Fruit fly (Drosophila melanogaster) whole organism, adult: ENCODE results near the gene rdhB.

Source experiments
- CG11617 ChIP-seq: fragments of 200-800 bp; sonication (Bioruptor generic); optimal IDR thresholded peaks from 2 replicates; lab custom pipeline; 2017; ENCODE audit warnings: mild to moderate bottlenecking, missing biosample characterization, missing genetic modification reagents, missing genetic modification characterization
- CG12768 ChIP-seq: fragments of 200-800 bp; sonication (Bioruptor generic); optimal IDR thresholded peaks from 2 replicates; lab custom pipeline; 2017; ENCODE audit warnings: missing biosample characterization, missing genetic modification characterization, mild to moderate bottlenecking, moderate library complexity, missing genetic modification reagents
- CG14711 ChIP-seq: fragments of 200-800 bp; sonication (Bioruptor generic); optimal IDR thresholded peaks from 2 replicates; lab custom pipeline; 2018; ENCODE audit warnings: missing biosample characterization, mild to moderate bottlenecking, missing genetic modification characterization, moderate library complexity
- CG1620 ChIP-seq: fragments of 200-800 bp; sonication (Bioruptor generic); optimal IDR thresholded peaks from 2 replicates; lab custom pipeline; 2016; ENCODE audit warnings: missing biosample characterization, missing genetic modification characterization
- CG33017 ChIP-seq: fragments of 200-800 bp; sonication (Bioruptor generic); optimal IDR thresholded peaks from 2 replicates; lab custom pipeline; 2018; ENCODE audit warnings: missing biosample characterization, mild to moderate bottlenecking, missing genetic modification characterization, moderate library complexity
- CG5204 ChIP-seq: fragments of 200-800 bp; sonication (Bioruptor generic); optimal IDR thresholded peaks from 2 replicates; lab custom pipeline; 2016; ENCODE audit warnings: missing biosample characterization, missing genetic modification characterization
- CG7045 ChIP-seq: fragments of 200-800 bp; sonication (Bioruptor generic); optimal IDR thresholded peaks from 2 replicates; lab custom pipeline; 2017; ENCODE audit warnings: missing biosample characterization, mild to moderate bottlenecking, missing genetic modification characterization
- CG7101 ChIP-seq: fragments of 200-800 bp; sonication (Bioruptor generic); optimal IDR thresholded peaks from 2 replicates; lab custom pipeline; 2018; ENCODE audit warnings: missing biosample characterization, mild to moderate bottlenecking, missing genetic modification characterization, moderate library complexity
- Clk ChIP-seq: fragments of 200-800 bp; sonication (Bioruptor generic); optimal IDR thresholded peaks from 2 replicates; lab custom pipeline; 2017; ENCODE audit warnings: missing biosample characterization, missing genetic modification characterization
- Crg-1 ChIP-seq: fragments of 200-800 bp; sonication (Bioruptor generic); optimal IDR thresholded peaks from 2 replicates; lab custom pipeline; 2016; ENCODE audit warnings: missing biosample characterization, missing genetic modification characterization
- Hr96 ChIP-seq: fragments of 200-800 bp; sonication (Bioruptor generic); optimal IDR thresholded peaks from 2 replicates; lab custom pipeline; 2016; ENCODE audit warnings: missing biosample characterization, missing genetic modification characterization
- Mnt ChIP-seq: fragments of 200-800 bp; sonication (Bioruptor generic); optimal IDR thresholded peaks from 2 replicates; lab custom pipeline; 2016; ENCODE audit warnings: missing biosample characterization, mild to moderate bottlenecking, missing genetic modification characterization
- bab1 ChIP-seq: fragments of 200-800 bp; sonication (Bioruptor generic); optimal IDR thresholded peaks from 3 replicates; lab custom pipeline; 2019; ENCODE audit warnings: missing biosample characterization, mild to moderate bottlenecking, missing genetic modification characterization, moderate library complexity
- cic ChIP-seq: fragments of 200-800 bp; sonication (Bioruptor generic); optimal IDR thresholded peaks from 2 replicates; lab custom pipeline; 2017; ENCODE audit warnings: missing biosample characterization, mild to moderate bottlenecking, missing genetic modification characterization, moderate library complexity
- cnc ChIP-seq, 2 experiments: fragments of >200 bp; optimal IDR thresholded peaks; 2 replicates each; lab custom pipeline; 2017
- kay ChIP-seq: fragments of 200-800 bp; sonication (Bioruptor generic); peaks from one replicate; lab custom pipeline; 2016; ENCODE audit warnings: missing biosample characterization, missing genetic modification characterization, borderline replicate concordance
- ovo ChIP-seq: fragments of 200-800 bp; sonication (Bioruptor generic); optimal IDR thresholded peaks from 2 replicates; lab custom pipeline; 2016; ENCODE audit warnings: missing biosample characterization, missing genetic modification characterization
- pad ChIP-seq: fragments of 200-800 bp; sonication (Bioruptor generic); optimal IDR thresholded peaks from 3 replicates; lab custom pipeline; 2017; ENCODE audit warnings: missing biosample characterization, missing genetic modification characterization, mild to moderate bottlenecking, moderate library complexity, missing genetic modification reagents
- tj ChIP-seq: fragments of 200-800 bp; sonication (Bioruptor generic); optimal IDR thresholded peaks from 3 replicates; lab custom pipeline; 2017; ENCODE audit warnings: missing biosample characterization, mild to moderate bottlenecking, missing genetic modification characterization, moderate library complexity
- toe ChIP-seq: fragments of 200-800 bp; sonication (Bioruptor generic); optimal IDR thresholded peaks from 2 replicates; lab custom pipeline; 2016; ENCODE audit warnings: missing biosample characterization, missing genetic modification characterization

rdhB gene

dm6 chr3R:22397068-22397700 lies 45.7 kb downstream of the rdhB start:
- TF ChIP-seq CG33017 (no peak), cnc (optimal IDR thresholded peaks at IDR 0.05; lab: Kevin White, UChicago) (no peak), bab1 (peak; percentile 15), ovo (GFP tag; lab: Kevin White, UChicago) (no peak), kay (no peak), tj (GFP tag; lab: Kevin White, UChicago) (no peak)

dm6 chr3R:22400246-22400645 lies 48.8 kb downstream of the rdhB start:
- no peak for TF ChIP-seq tj (GFP tag; lab: Kevin White, UChicago)

dm6 chr3R:22402355-22402754 lies 50.9 kb downstream of the rdhB start, which contains the start of gene CG13856:
TSS of gene CG13856 (plus strand) at chr3R:22402655.
- TF ChIP-seq CG33017 (no peak), pad (GFP tag; lab: Kevin White, UChicago) (no peak), tj (GFP tag; lab: Kevin White, UChicago) (no peak), bab1 (no peak), toe (no peak), CG14711 (tag; lab: Kevin White, UChicago) (no peak), ovo (GFP tag; lab: Kevin White, UChicago) (no peak), CG11617 (GFP tag; lab: Kevin White, UChicago) (no peak)

dm6 chr3R:22405639-22406038 lies 54.1 kb downstream of the rdhB start, which contains the start of gene CG13855:
TSS of gene CG13855 (plus strand) at chr3R:22405939.
- TF ChIP-seq Hr96 (GFP tag; lab: Kevin White, UChicago): no peak
- no peak for TF ChIP-seq kay
- no peak for TF ChIP-seq CG11617 (GFP tag; lab: Kevin White, UChicago)
- TF ChIP-seq CG12768 (GFP tag; lab: Kevin White, UChicago): no peak
- TF ChIP-seq CG14711 (tag; lab: Kevin White, UChicago): no peak
- TF ChIP-seq cnc (optimal IDR thresholded peaks at IDR 0.05; lab: Kevin White, UChicago): no peak
- no peak for TF ChIP-seq bab1
- no peak for TF ChIP-seq Crg-1 (GFP tag; lab: Kevin White, UChicago)
- no peak for TF ChIP-seq pad (GFP tag; lab: Kevin White, UChicago)
- TF ChIP-seq cic: no peak
- no peak for TF ChIP-seq CG7045 (GFP tag; lab: Kevin White, UChicago)
- TF ChIP-seq CG7101 (tag; lab: Kevin White, UChicago): no peak
- no peak for TF ChIP-seq CG5204 (GFP tag; lab: Kevin White, UChicago)
- TF ChIP-seq CG33017: no peak
- no peak for TF ChIP-seq tj (GFP tag; lab: Kevin White, UChicago)
- TF ChIP-seq CG1620: no peak
- TF ChIP-seq Clk (GFP tag; lab: Kevin White, UChicago): no peak
- no peak for TF ChIP-seq Mnt (GFP tag; lab: Kevin White, UChicago)
- no peak for TF ChIP-seq toe
- no peak for TF ChIP-seq ovo (GFP tag; lab: Kevin White, UChicago)
